Worm (Caenorhabditis elegans) whole organism, L4/young adult: ENCODE measurements around the gene fbxb-16.

ENCODE experiments used
- W03F9.2 ChIP-seq: fragments of 150-350 bp; optimal IDR thresholded peaks from 2 replicates; lab custom pipeline; 2014; ENCODE audit warnings: missing biosample characterization, missing genetic modification characterization
- dao-5 ChIP-seq: sonication (generic microtip); optimal IDR thresholded peaks from 2 replicates; lab custom pipeline; 2016; ENCODE audit warnings: missing genotype, missing genetic modification characterization, moderate library complexity, missing compliant biosample characterization
- him-1 ChIP-seq: sonication (generic microtip); optimal IDR thresholded peaks from 2 replicates; lab custom pipeline; 2016; ENCODE audit warnings: missing genotype, missing genetic modification reagents, missing genetic modification characterization, missing compliant biosample characterization

DNA sequence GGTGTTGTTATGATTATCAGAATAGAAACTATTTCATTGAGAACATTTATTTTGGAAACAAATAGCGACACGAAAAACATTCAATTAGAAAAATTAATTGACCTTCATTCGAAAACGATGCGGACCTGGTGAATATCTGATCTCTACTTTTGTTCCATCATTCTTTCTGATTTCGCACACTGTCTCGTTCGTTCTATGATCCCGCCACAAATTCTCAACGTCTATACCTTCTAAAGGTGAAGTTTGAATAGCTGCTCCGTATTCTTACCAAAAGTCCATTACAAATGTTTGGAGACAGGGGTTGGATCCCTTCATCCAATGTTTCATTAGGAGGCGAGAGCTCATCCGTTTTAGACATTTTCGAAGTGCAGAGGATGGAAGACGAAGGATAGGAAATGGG is at the start of gene fbxb-16:
- no peak for TF ChIP-seq him-1 (tag; lab: Kevin White, UChicago)
- TF ChIP-seq W03F9.2 (tag; lab: Kevin White, UChicago), result no peak
- no peak for TF ChIP-seq dao-5 (tag; lab: Kevin White, UChicago)
